Worm (Caenorhabditis elegans) whole organism, L4 larva: ENCODE data around the gene arle-14.

ENCODE experiments used
- ama-1 ChIP-seq: fragments of 150-350 bp; optimal IDR thresholded peaks from 2 replicates; lab custom pipeline; 2014; ENCODE audit warnings: inconsistent platforms, mixed read lengths
- fos-1 ChIP-seq: fragments of 150-350 bp; optimal IDR thresholded peaks from 2 replicates; lab custom pipeline; 2014; ENCODE audit warnings: missing biosample characterization, missing genetic modification characterization
- pha-4 ChIP-seq, 2 experiments: fragments of 150-350 bp in 1 of 2; fragments of 200-800 bp in 1 of 2; sonication (Bioruptor generic) in 1 of 2; IDR thresholded peaks in 1 of 2; optimal IDR thresholded peaks in 1 of 2; 2 replicates each; pipeline versions ENCODE4 v1.3.6 to Lab custom; 2014 to 2022; ENCODE audit warnings: missing genetic modification characterization in 2 of 2, missing genetic modification reagents in 2 of 2, missing biosample characterization in 1 of 2, missing compliant biosample characterization in 1 of 2
- skn-1 ChIP-seq: fragments of 150-350 bp; optimal IDR thresholded peaks from 2 replicates; lab custom pipeline; 2014; ENCODE audit warnings: missing biosample characterization, missing genetic modification characterization

- TF ChIP-seq skn-1 (tag; lab: Kevin White, UChicago) (no peak), pha-4 (GFP tag; IDR thresholded peaks at IDR 0.05; lab: Robert Waterston, UW) (no peak), pha-4 (tag; optimal IDR thresholded peaks at IDR 0.05; lab: Kevin White, UChicago) (no peak), fos-1 (tag; lab: Kevin White, UChicago) (no peak), ama-1 (lab: Kevin White, UChicago) (no peak)
These were observed 27.4 kb upstream of the arle-14 start for ce11 chrIII:5665278-5665677.
